Fruit fly (Drosophila melanogaster): ENCODE data around the gene Ag5r2.
A peak's percentile ranks its signal among the peaks of the same experiment; 100 is the strongest.

The Ag5r2 gene

dm6 chrX:14784002-14784568 lies at the start of gene Ag5r2:
Gene Ag5r2 (minus strand): TSS chrX:14784052.
- TF ChIP-seq CG8301 (tag; optimal IDR thresholded peaks at IDR 0.05) (no peak), CG9948 (tag; optimal IDR thresholded peaks at IDR 0.05) (no peak), Ets98B (GFP tag; IDR thresholded peaks at IDR 0.05) (no peak), CG4496 (GFP tag; IDR thresholded peaks at IDR 0.05) (no peak), CG34367 (tag; optimal IDR thresholded peaks at IDR 0.05) (no peak), CG12605 (GFP tag; IDR thresholded peaks at IDR 0.05) (no peak), CG32121 (GFP tag; IDR thresholded peaks at IDR 0.05) (no peak), EcR (GFP tag; optimal IDR thresholded peaks at IDR 0.05) (no peak), rn (GFP tag; IDR thresholded peaks at IDR 0.05) (no peak), D1 (tag; optimal IDR thresholded peaks at IDR 0.05) (no peak)

- TF ChIP-seq CG13204 (GFP tag; optimal IDR thresholded peaks at IDR 0.05) (peak; percentile 61), gl (tag; optimal IDR thresholded peaks at IDR 0.05) (no peak), EcR (GFP tag; optimal IDR thresholded peaks at IDR 0.05) (peak; percentile 28), CG10348 (GFP tag; IDR thresholded peaks at IDR 0.05) (no peak)
These were observed 48.9 kb upstream of the Ag5r2 start, which contains the start of gene CG14411 for dm6 chrX:14832562-14833303. Gene CG14411 (plus strand): TSS chrX:14832647.

dm6 chrX:14831713-14832561 lies 48.1 kb upstream of the Ag5r2 start, which contains the start of gene CG14408:
Gene CG14408 (minus strand): TSS chrX:14832033.
- no peak for TF ChIP-seq D1 (tag; optimal IDR thresholded peaks at IDR 0.05)
- TF ChIP-seq CG9948 (tag; optimal IDR thresholded peaks at IDR 0.05), result no peak
- TF ChIP-seq CG10348 (GFP tag; IDR thresholded peaks at IDR 0.05), result no peak
- no peak for TF ChIP-seq CG8159 (tag; optimal IDR thresholded peaks at IDR 0.05)
- no peak for TF ChIP-seq fd96Ca (GFP tag; IDR thresholded peaks at IDR 0.05)
- no peak for TF ChIP-seq CG15710 (tag; optimal IDR thresholded peaks at IDR 0.05)
- no peak; the same call in 1 of the 2 replicates for TF ChIP-seq CG12605 (GFP tag; IDR thresholded peaks at IDR 0.05)
- no peak for TF ChIP-seq Ets98B (GFP tag; IDR thresholded peaks at IDR 0.05)
- TF ChIP-seq CG13204 (GFP tag; optimal IDR thresholded peaks at IDR 0.05), result no peak
- no peak for TF ChIP-seq CG34367 (tag; optimal IDR thresholded peaks at IDR 0.05)

dm6 chrX:14827643-14828042 lies 43.8 kb upstream of the Ag5r2 start:
- TF ChIP-seq CG8301 (tag; optimal IDR thresholded peaks at IDR 0.05) (no peak), CG9948 (tag; optimal IDR thresholded peaks at IDR 0.05) (no peak), Pif1B (GFP tag; optimal IDR thresholded peaks at IDR 0.05) (no peak), CG12605 (GFP tag; IDR thresholded peaks at IDR 0.05) (no peak), CG14655 (GFP tag; optimal IDR thresholded peaks at IDR 0.05) (no peak), CG34367 (tag; optimal IDR thresholded peaks at IDR 0.05) (no peak), CG17806 (tag; optimal IDR thresholded peaks at IDR 0.05) (no peak), CG15710 (tag; optimal IDR thresholded peaks at IDR 0.05) (no peak), Ets98B (GFP tag; IDR thresholded peaks at IDR 0.05) (no peak), CG13204 (GFP tag; optimal IDR thresholded peaks at IDR 0.05) (no peak), CG10348 (GFP tag; IDR thresholded peaks at IDR 0.05) (no peak), gl (tag; optimal IDR thresholded peaks at IDR 0.05) (no peak), Pif1A (GFP tag; optimal IDR thresholded peaks at IDR 0.05) (no peak), Snoo (tag; optimal IDR thresholded peaks at IDR 0.05) (no peak), CG32121 (GFP tag; IDR thresholded peaks at IDR 0.05) (no peak), EcR (GFP tag; optimal IDR thresholded peaks at IDR 0.05) (no peak), rn (GFP tag; IDR thresholded peaks at IDR 0.05) (no peak), CG8159 (tag; optimal IDR thresholded peaks at IDR 0.05) (no peak), CG4496 (GFP tag; IDR thresholded peaks at IDR 0.05) (no peak), fd96Ca (GFP tag; IDR thresholded peaks at IDR 0.05) (no peak)

- TF ChIP-seq CG12605 (GFP tag; IDR thresholded peaks at IDR 0.05), result peak; percentile 31; the same call in 1 of the 2 replicates
- TF ChIP-seq CG9948 (tag; optimal IDR thresholded peaks at IDR 0.05), result no peak
- TF ChIP-seq CG32121 (GFP tag; IDR thresholded peaks at IDR 0.05), result 0 out of 2 replicates have a peak, but pooled peaks have one; percentile 14
- peak; percentile 8 for TF ChIP-seq Pif1B (GFP tag; optimal IDR thresholded peaks at IDR 0.05)
- TF ChIP-seq CG4496 (GFP tag; IDR thresholded peaks at IDR 0.05), result peak; percentile 57; the same call in 2 of the 3 replicates
- no peak for TF ChIP-seq D1 (tag; optimal IDR thresholded peaks at IDR 0.05)
- TF ChIP-seq Ets98B (GFP tag; IDR thresholded peaks at IDR 0.05), result peak; percentile 63
- no peak for TF ChIP-seq CG34367 (tag; optimal IDR thresholded peaks at IDR 0.05)
These were observed 42.2 kb upstream of the Ag5r2 start, which contains the start of gene rut for dm6 chrX:14825922-14826617. Gene rut (minus strand): TSS chrX:14826073.
